Worm (Caenorhabditis elegans) whole organism, mixed stage, embryonic: ENCODE results near the gene Y34B4A.2.

Source experiments
- ceh-83 ChIP-seq: fragments of 200-800 bp; sonication (Bioruptor generic); optimal IDR thresholded peaks from 2 replicates; lab custom pipeline; 2018; ENCODE audit warnings: mild to moderate bottlenecking, missing genetic modification characterization, missing compliant biosample characterization
- ces-1 ChIP-seq: fragments of 150-350 bp; optimal IDR thresholded peaks from 2 replicates; lab custom pipeline; 2014; ENCODE audit warnings: missing biosample characterization, missing genetic modification reagents, missing genetic modification characterization
- cnd-1 ChIP-seq: fragments of 200-800 bp; sonication (Bioruptor generic); optimal IDR thresholded peaks from 2 replicates; lab custom pipeline; 2018; ENCODE audit warnings: mild to moderate bottlenecking, missing genetic modification characterization, missing compliant biosample characterization
- drap-1 ChIP-seq: fragments of 200-800 bp; sonication (Bioruptor generic); optimal IDR thresholded peaks from 3 replicates; lab custom pipeline; 2018; ENCODE audit warnings: mild to moderate bottlenecking, missing genetic modification characterization, missing compliant biosample characterization
- flh-1 ChIP-seq: fragments of 200-800 bp; sonication (Bioruptor generic); optimal IDR thresholded peaks from 2 replicates; lab custom pipeline; 2018; ENCODE audit warnings: mild to moderate bottlenecking, missing genetic modification characterization, moderate library complexity, missing compliant biosample characterization
- ham-2 ChIP-seq: fragments of 200-800 bp; sonication (Bioruptor generic); optimal IDR thresholded peaks from 2 replicates; lab custom pipeline; 2018; ENCODE audit warnings: mild to moderate bottlenecking, missing genetic modification characterization, missing compliant biosample characterization
- lin-13 ChIP-seq: fragments of 150-350 bp; optimal IDR thresholded peaks from 2 replicates; lab custom pipeline; 2014; ENCODE audit warnings: missing biosample characterization, missing genetic modification characterization
- lsy-2 ChIP-seq: fragments of 150-350 bp; optimal IDR thresholded peaks from 2 replicates; lab custom pipeline; 2014; ENCODE audit warnings: missing biosample characterization, missing genetic modification characterization
- mls-2 ChIP-seq: sonication (generic microtip); optimal IDR thresholded peaks from 2 replicates; lab custom pipeline; 2016; ENCODE audit warnings: mild to moderate bottlenecking, missing genetic modification characterization, moderate library complexity, missing compliant biosample characterization
- nhr-12 ChIP-seq: fragments of 150-350 bp; optimal IDR thresholded peaks from 2 replicates; lab custom pipeline; 2014; ENCODE audit warnings: missing biosample characterization, missing genetic modification characterization
- nhr-76 ChIP-seq: sonication (generic microtip); optimal IDR thresholded peaks from 2 replicates; lab custom pipeline; 2017; ENCODE audit warnings: missing biosample characterization, missing genetic modification characterization
- pha-4 ChIP-seq: fragments of 150-350 bp; optimal IDR thresholded peaks from 2 replicates; lab custom pipeline; 2018; ENCODE audit warnings: missing biosample characterization, missing genetic modification reagents, missing genetic modification characterization
- snpc-4 ChIP-seq: fragments of 150-350 bp; optimal IDR thresholded peaks from 2 replicates; lab custom pipeline; 2014; ENCODE audit warnings: missing biosample characterization, missing genetic modification characterization
- sptf-1 ChIP-seq: sonication (generic microtip); optimal IDR thresholded peaks from 2 replicates; lab custom pipeline; 2017; ENCODE audit warnings: mild to moderate bottlenecking, missing genetic modification characterization, moderate library complexity, missing compliant biosample characterization
- tbx-8 ChIP-seq: fragments of 200-800 bp; sonication (Bioruptor generic); optimal IDR thresholded peaks from 2 replicates; lab custom pipeline; 2018; ENCODE audit warnings: mild to moderate bottlenecking, missing genetic modification characterization, moderate library complexity, missing compliant biosample characterization
- unc-120 ChIP-seq: sonication (generic microtip); optimal IDR thresholded peaks from 2 replicates; lab custom pipeline; 2017; ENCODE audit warnings: missing genetic modification characterization, missing compliant biosample characterization; ENCODE audit not compliant: poor library complexity, severe bottlenecking
- unc-62 ChIP-seq: fragments of 150-350 bp; optimal IDR thresholded peaks from 2 replicates; lab custom pipeline; 2014; ENCODE audit warnings: missing biosample characterization, missing genetic modification reagents, missing genetic modification characterization

The Y34B4A.2 gene

DNA sequence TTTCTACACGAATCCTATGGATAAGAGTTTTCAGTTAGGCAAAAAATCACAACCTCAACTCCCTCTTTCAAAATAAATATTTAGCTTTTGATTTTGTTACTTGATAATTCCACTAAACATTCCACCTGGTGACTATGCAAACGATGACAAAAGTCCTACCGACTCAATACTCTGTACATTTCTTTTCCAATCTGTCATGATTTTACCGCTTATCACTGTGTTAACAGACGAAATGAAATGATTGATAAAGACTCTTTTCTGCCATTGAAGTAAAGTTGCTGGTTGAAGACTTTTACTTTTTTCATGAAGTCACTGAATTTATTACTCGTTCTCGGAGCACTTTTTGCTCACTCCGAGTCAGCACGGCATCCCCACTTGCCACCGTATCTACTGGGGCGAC lies 49.9 kb downstream of the Y34B4A.2 start, which contains the start of gene C26B9.5:
Gene C26B9.5, plus strand, starts transcription at position 244 of the 400 bp plus-strand sequence.
- TF ChIP-seq nhr-76 (no peak), cnd-1 (tag; lab: Kevin White, UChicago) (no peak), flh-1 (GFP tag; lab: Kevin White, UChicago) (no peak), unc-62 (no peak), ceh-83 (no peak)
- TF ChIP-seq, all 35 proteins: peak for 0

DNA sequence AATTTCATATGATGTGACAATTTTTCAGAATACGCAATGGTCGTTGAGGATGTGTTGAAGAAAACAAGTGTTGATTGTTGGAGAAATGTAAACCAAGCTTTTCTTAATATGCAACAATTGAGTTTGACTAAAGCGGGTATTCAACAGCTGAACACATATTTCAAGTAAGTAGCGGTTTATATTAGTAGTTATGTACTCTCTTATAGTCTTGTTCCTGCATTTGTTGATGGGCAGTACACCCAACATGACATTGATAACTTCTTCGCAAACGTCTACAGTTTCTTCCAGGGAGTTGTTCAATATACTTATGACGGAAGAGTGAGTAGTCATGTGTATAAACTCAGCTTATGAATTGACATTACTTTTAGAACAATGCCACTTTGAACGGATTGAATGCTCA lies 51.5 kb downstream of the Y34B4A.2 start:
- no peak for TF ChIP-seq unc-120 (tag; lab: Kevin White, UChicago)
- TF ChIP-seq nhr-76: no peak
- no peak for TF ChIP-seq pha-4 (tag; lab: Kevin White, UChicago)
- TF ChIP-seq lsy-2 (tag; lab: Kevin White, UChicago): no peak
- TF ChIP-seq ham-2: no peak
- TF ChIP-seq sptf-1: no peak
- no peak for TF ChIP-seq ces-1 (GFP tag; lab: Kevin White, UChicago)
- no peak for TF ChIP-seq drap-1 (GFP tag; lab: Kevin White, UChicago)
- no peak for TF ChIP-seq unc-62
- TF ChIP-seq lin-13 (tag; lab: Kevin White, UChicago): no peak
- no peak for TF ChIP-seq tbx-8 (GFP tag; lab: Kevin White, UChicago)
- TF ChIP-seq nhr-12 (tag; lab: Kevin White, UChicago): no peak
- no peak for TF ChIP-seq snpc-4 (tag; lab: Kevin White, UChicago)
- TF ChIP-seq mls-2 (tag; lab: Kevin White, UChicago): no peak
